Worm (Caenorhabditis elegans) whole organism, L1 larva: ENCODE measurements around the gene cyp-44A1.

Experiments used
- Y116A8C.19 ChIP-seq: sonication (generic microtip); optimal IDR thresholded peaks from 2 replicates; lab custom pipeline; 2016; ENCODE audit warnings: missing compliant biosample characterization, missing genetic modification characterization, borderline replicate concordance
- alr-1 ChIP-seq: fragments of 200-800 bp; sonication (Bioruptor generic); optimal IDR thresholded peaks from 2 replicates; lab custom pipeline; 2018; ENCODE audit warnings: borderline replicate concordance, mild to moderate bottlenecking, missing genetic modification characterization, missing compliant biosample characterization
- dsc-1 ChIP-seq: sonication (generic microtip); optimal IDR thresholded peaks from 2 replicates; lab custom pipeline; 2016; ENCODE audit warnings: mild to moderate bottlenecking, missing genetic modification characterization, missing compliant biosample characterization
- efl-1 ChIP-seq, 4 experiments: fragments of 150-350 bp; optimal IDR thresholded peaks in 3 of 4; peaks in 1 of 4; 1 replicate in 1 of 4; 2 replicates in 3 of 4; lab custom pipeline; 2014; ENCODE audit warnings: missing biosample characterization in 2 of 4, missing genetic modification characterization in 2 of 4, missing genetic modification reagents in 2 of 4
- egl-13 ChIP-seq: sonication (generic microtip); optimal IDR thresholded peaks from 2 replicates; lab custom pipeline; 2016; ENCODE audit warnings: missing genotype, missing genetic modification reagents, missing genetic modification characterization, missing compliant biosample characterization
- elt-2 ChIP-seq: sonication (generic microtip); optimal IDR thresholded peaks from 2 replicates; lab custom pipeline; 2016; ENCODE audit warnings: missing genetic modification characterization, mild to moderate bottlenecking, inconsistent platforms, missing compliant biosample characterization, missing genetic modification reagents
- ets-5 ChIP-seq: fragments of 200-800 bp; sonication (Bioruptor generic); IDR thresholded peaks from 2 replicates; pipeline ENCODE4 v1.3.6; 2022; ENCODE audit warnings: missing genetic modification characterization, missing compliant biosample characterization
- fos-1 ChIP-seq: fragments of 150-350 bp; optimal IDR thresholded peaks from 2 replicates; lab custom pipeline; 2014; ENCODE audit warnings: missing biosample characterization, missing genetic modification characterization
- irx-1 ChIP-seq: sonication (generic microtip); optimal IDR thresholded peaks from 2 replicates; lab custom pipeline; 2016; ENCODE audit warnings: missing genetic modification characterization, missing compliant biosample characterization
- jun-1 ChIP-seq: fragments of 150-350 bp; optimal IDR thresholded peaks from 2 replicates; lab custom pipeline; 2014; ENCODE audit warnings: missing biosample characterization, missing genetic modification reagents, missing genetic modification characterization
- lin-13 ChIP-seq: fragments of 150-350 bp; optimal IDR thresholded peaks from 2 replicates; lab custom pipeline; 2014; ENCODE audit warnings: missing biosample characterization, missing genetic modification reagents, missing genetic modification characterization
- lin-14 ChIP-seq: fragments of 200-800 bp; sonication (Bioruptor generic); optimal IDR thresholded peaks from 2 replicates; lab custom pipeline; 2018; ENCODE audit warnings: mild to moderate bottlenecking, missing genetic modification characterization, moderate library complexity, missing compliant biosample characterization
- lin-35 ChIP-seq, 2 experiments: fragments of 150-350 bp; optimal IDR thresholded peaks; 2 replicates each; lab custom pipeline; 2014; ENCODE audit warnings: missing biosample characterization in 2 of 2, missing genetic modification characterization in 2 of 2, missing genetic modification reagents in 2 of 2
- mdl-1 ChIP-seq, 2 experiments: fragments of 150-350 bp; optimal IDR thresholded peaks; 2 replicates each; lab custom pipeline; 2014 to 2017; ENCODE audit warnings: missing biosample characterization in 2 of 2, missing genetic modification characterization in 2 of 2, inconsistent platforms in 1 of 2
- nhr-11 ChIP-seq: fragments of 150-350 bp; optimal IDR thresholded peaks from 2 replicates; lab custom pipeline; 2014; ENCODE audit warnings: missing biosample characterization, missing genetic modification characterization
- nhr-20 ChIP-seq: sonication (generic microtip); optimal IDR thresholded peaks from 2 replicates; lab custom pipeline; 2016; ENCODE audit warnings: mild to moderate bottlenecking, missing genetic modification characterization, missing compliant biosample characterization
- nhr-237 ChIP-seq: fragments of 150-350 bp; optimal IDR thresholded peaks from 2 replicates; lab custom pipeline; 2014; ENCODE audit warnings: missing biosample characterization, missing genetic modification characterization
- nhr-71 ChIP-seq: sonication (generic microtip); optimal IDR thresholded peaks from 2 replicates; lab custom pipeline; 2016; ENCODE audit warnings: mild to moderate bottlenecking, missing genetic modification characterization, moderate library complexity, missing compliant biosample characterization
- nhr-90 ChIP-seq: sonication (generic microtip); optimal IDR thresholded peaks from 2 replicates; lab custom pipeline; 2016; ENCODE audit warnings: mild to moderate bottlenecking, missing genetic modification characterization, missing compliant biosample characterization; ENCODE audit not compliant: poor library complexity
- pqm-1 ChIP-seq: sonication (generic microtip); optimal IDR thresholded peaks from 3 replicates; lab custom pipeline; 2017; ENCODE audit warnings: missing biosample characterization, missing genetic modification characterization
- ztf-4 ChIP-seq: fragments of 150-350 bp; optimal IDR thresholded peaks from 2 replicates; lab custom pipeline; 2014; ENCODE audit warnings: missing biosample characterization, missing genetic modification characterization

Gene cyp-44A1

ce11 chrII:5551517-5551916 is 47.7 kb downstream of the cyp-44A1 start, which contains the start of gene C17C3.5:
TSS of gene C17C3.5 (plus strand) at chrII:5551817.
- TF ChIP-seq fos-1 (tag; lab: Kevin White, UChicago) (no peak), nhr-11 (tag; lab: Kevin White, UChicago) (no peak)

- no peak for TF ChIP-seq nhr-237 (tag; lab: Kevin White, UChicago)
- no peak for TF ChIP-seq lin-14
- TF ChIP-seq elt-2 (tag; lab: Kevin White, UChicago) = peak; percentile 98
- no peak for TF ChIP-seq dsc-1 (tag; lab: Kevin White, UChicago)
- TF ChIP-seq pqm-1 (tag; lab: Kevin White, UChicago) = peak; percentile 31
- peak; percentile 18 for TF ChIP-seq nhr-71 (tag; lab: Kevin White, UChicago)
- peak; percentile 10 for TF ChIP-seq nhr-90 (tag; lab: Kevin White, UChicago)
- TF ChIP-seq ztf-4 (tag; lab: Kevin White, UChicago) = no peak
- TF ChIP-seq lin-35 (GFP tag; optimal IDR thresholded peaks at IDR 0.05; lab: Kevin White, UChicago) = peak in 1 of 2 experiments; percentile 30
- peak; percentile 4 for TF ChIP-seq nhr-20 (tag; lab: Kevin White, UChicago)
- TF ChIP-seq, all 84 proteins: peak for 6
These were observed 49.7 kb downstream of the cyp-44A1 start for ce11 chrII:5553531-5553930.

- no peak for TF ChIP-seq irx-1
These were observed 50.5 kb downstream of the cyp-44A1 start, which contains the start of gene ins-12 for ce11 chrII:5554317-5554716. TSS of gene ins-12 (plus strand) at chrII:5554617.

- TF ChIP-seq alr-1 = no peak
- TF ChIP-seq jun-1 (tag; lab: Kevin White, UChicago) = no peak
- no peak for TF ChIP-seq lin-13 (GFP tag; lab: Kevin White, UChicago)
- no peak for TF ChIP-seq ets-5 (GFP tag; lab: Robert Waterston, UW)
- TF ChIP-seq lin-14 = no peak
These were observed 50.9 kb downstream of the cyp-44A1 start for ce11 chrII:5554788-5555187.

ce11 chrII:5555522-5555921 is 51.7 kb downstream of the cyp-44A1 start:
- TF ChIP-seq alr-1 (no peak), egl-13 (no peak), Y116A8C.19 (tag; lab: Kevin White, UChicago) (no peak), mdl-1 (tag; optimal IDR thresholded peaks at IDR 0.05; lab: Kevin White, UChicago) (no peak), elt-2 (tag; lab: Kevin White, UChicago) (peak; percentile 66), efl-1 (optimal IDR thresholded peaks at IDR 0.05; lab: Kevin White, UChicago) (no peak), efl-1 (GFP tag; optimal IDR thresholded peaks at IDR 0.05 in 1 of 2; lab: Kevin White, UChicago) (peak in 1 of 2 experiments; percentile 76)
